Worm (Caenorhabditis elegans) whole organism, L1 larva: Measurements from ENCODE around the gene dpf-2.

Source experiments
- C04F5.9 ChIP-seq: sonication (generic microtip); optimal IDR thresholded peaks from 2 replicates; lab custom pipeline; 2016; ENCODE audit warnings: missing genetic modification characterization, missing compliant biosample characterization
- C16A3.4 ChIP-seq: fragments of 150-350 bp; optimal IDR thresholded peaks from 2 replicates; lab custom pipeline; 2014; ENCODE audit warnings: missing biosample characterization, missing genetic modification characterization
- F16B12.6 ChIP-seq: fragments of 150-350 bp; optimal IDR thresholded peaks from 2 replicates; lab custom pipeline; 2014; ENCODE audit warnings: missing biosample characterization, missing genetic modification characterization
- alr-1 ChIP-seq: fragments of 200-800 bp; sonication (Bioruptor generic); optimal IDR thresholded peaks from 2 replicates; lab custom pipeline; 2018; ENCODE audit warnings: borderline replicate concordance, mild to moderate bottlenecking, missing genetic modification characterization, missing compliant biosample characterization
- aly-2 ChIP-seq: fragments of 150-350 bp; optimal IDR thresholded peaks from 2 replicates; lab custom pipeline; 2014; ENCODE audit warnings: missing biosample characterization, missing genetic modification characterization
- ceh-82 ChIP-seq, 3 experiments: fragments of 150-350 bp in 1 of 3; sonication (generic microtip) in 2 of 3; optimal IDR thresholded peaks; 2 replicates each; lab custom pipeline; 2014 to 2017; ENCODE audit warnings: missing biosample characterization in 3 of 3, missing genetic modification characterization in 3 of 3
- ceh-88 ChIP-seq: fragments of 200-800 bp; sonication (Bioruptor generic); IDR thresholded peaks from 2 replicates; pipeline ENCODE4 v1.3.6; 2022; ENCODE audit warnings: missing genetic modification characterization, missing compliant biosample characterization
- dpl-1 ChIP-seq, 3 experiments: fragments of 150-350 bp in 2 of 3; sonication (generic microtip) in 1 of 3; optimal IDR thresholded peaks; 2 replicates each; lab custom pipeline; 2014 to 2017; ENCODE audit warnings: missing biosample characterization in 3 of 3, missing genetic modification characterization in 3 of 3, missing genetic modification reagents in 3 of 3
- efl-1 ChIP-seq, 4 experiments: fragments of 150-350 bp; optimal IDR thresholded peaks in 3 of 4; peaks in 1 of 4; 1 replicate in 1 of 4; 2 replicates in 3 of 4; lab custom pipeline; 2014; ENCODE audit warnings: missing biosample characterization in 2 of 4, missing genetic modification characterization in 2 of 4, missing genetic modification reagents in 2 of 4
- egl-13 ChIP-seq: sonication (generic microtip); optimal IDR thresholded peaks from 2 replicates; lab custom pipeline; 2016; ENCODE audit warnings: missing genotype, missing genetic modification reagents, missing genetic modification characterization, missing compliant biosample characterization
- elt-2 ChIP-seq: sonication (generic microtip); optimal IDR thresholded peaks from 2 replicates; lab custom pipeline; 2016; ENCODE audit warnings: missing genetic modification characterization, mild to moderate bottlenecking, inconsistent platforms, missing compliant biosample characterization, missing genetic modification reagents
- elt-3 ChIP-seq, 6 experiments: fragments of 150-350 bp in 1 of 6; sonication (generic microtip); optimal IDR thresholded peaks; 2 replicates each; lab custom pipeline; 2017 to 2018; ENCODE audit warnings: missing biosample characterization in 6 of 6, missing genetic modification characterization in 6 of 6, inconsistent platforms in 1 of 6
- fkh-8 ChIP-seq: sonication (generic microtip); optimal IDR thresholded peaks from 2 replicates; lab custom pipeline; 2016; ENCODE audit warnings: mild to moderate bottlenecking, missing genetic modification characterization, missing compliant biosample characterization
- fos-1 ChIP-seq: fragments of 150-350 bp; optimal IDR thresholded peaks from 2 replicates; lab custom pipeline; 2014; ENCODE audit warnings: missing biosample characterization, missing genetic modification characterization
- grh-1 ChIP-seq: fragments of 200-800 bp; sonication (Bioruptor generic); IDR thresholded peaks from 2 replicates; pipeline ENCODE4 v1.3.6; 2022; ENCODE audit warnings: missing genetic modification reagents, missing genetic modification characterization, missing compliant biosample characterization
- irx-1 ChIP-seq: sonication (generic microtip); optimal IDR thresholded peaks from 2 replicates; lab custom pipeline; 2016; ENCODE audit warnings: missing genetic modification characterization, missing compliant biosample characterization
- jun-1 ChIP-seq: fragments of 150-350 bp; optimal IDR thresholded peaks from 2 replicates; lab custom pipeline; 2014; ENCODE audit warnings: missing biosample characterization, missing genetic modification reagents, missing genetic modification characterization
- lin-13 ChIP-seq: fragments of 150-350 bp; optimal IDR thresholded peaks from 2 replicates; lab custom pipeline; 2014; ENCODE audit warnings: missing biosample characterization, missing genetic modification reagents, missing genetic modification characterization
- lin-15B ChIP-seq: fragments of 150-350 bp; sonication (generic microtip); optimal IDR thresholded peaks from 3 replicates; lab custom pipeline; 2014; ENCODE audit warnings: missing biosample characterization, missing genetic modification characterization
- lin-35 ChIP-seq, 2 experiments: fragments of 150-350 bp; optimal IDR thresholded peaks; 2 replicates each; lab custom pipeline; 2014; ENCODE audit warnings: missing biosample characterization in 2 of 2, missing genetic modification characterization in 2 of 2, missing genetic modification reagents in 2 of 2
- lsy-2 ChIP-seq, 2 experiments: fragments of 150-350 bp; optimal IDR thresholded peaks; 2 replicates each; lab custom pipeline; 2014; ENCODE audit warnings: missing biosample characterization in 2 of 2, missing genetic modification characterization in 2 of 2
- mdl-1 ChIP-seq, 2 experiments: fragments of 150-350 bp; optimal IDR thresholded peaks; 2 replicates each; lab custom pipeline; 2014 to 2017; ENCODE audit warnings: missing biosample characterization in 2 of 2, missing genetic modification characterization in 2 of 2, inconsistent platforms in 1 of 2
- mef-2 ChIP-seq: fragments of 150-350 bp; optimal IDR thresholded peaks from 2 replicates; lab custom pipeline; 2014; ENCODE audit warnings: missing biosample characterization, missing genetic modification characterization
- mep-1 ChIP-seq: fragments of 150-350 bp; optimal IDR thresholded peaks from 2 replicates; lab custom pipeline; 2014; ENCODE audit warnings: missing biosample characterization, missing genetic modification characterization
- nhr-12 ChIP-seq: sonication (generic microtip); optimal IDR thresholded peaks from 2 replicates; lab custom pipeline; 2017; ENCODE audit warnings: missing biosample characterization, missing genetic modification characterization
- nhr-237 ChIP-seq: fragments of 150-350 bp; optimal IDR thresholded peaks from 2 replicates; lab custom pipeline; 2014; ENCODE audit warnings: missing biosample characterization, missing genetic modification characterization
- nhr-28 ChIP-seq: fragments of 150-350 bp; optimal IDR thresholded peaks from 2 replicates; lab custom pipeline; 2014; ENCODE audit warnings: missing biosample characterization, missing genetic modification characterization
- nhr-71 ChIP-seq: sonication (generic microtip); optimal IDR thresholded peaks from 2 replicates; lab custom pipeline; 2016; ENCODE audit warnings: mild to moderate bottlenecking, missing genetic modification characterization, moderate library complexity, missing compliant biosample characterization
- nhr-76 ChIP-seq: sonication (generic microtip); optimal IDR thresholded peaks from 2 replicates; lab custom pipeline; 2017; ENCODE audit warnings: missing biosample characterization, missing genetic modification characterization
- nhr-84 ChIP-seq: sonication (generic microtip); optimal IDR thresholded peaks from 2 replicates; lab custom pipeline; 2017; ENCODE audit warnings: missing biosample characterization, missing genetic modification characterization
- nhr-85 ChIP-seq: sonication (generic microtip); peaks from one replicate; lab custom pipeline; 2016; ENCODE audit warnings: missing genetic modification characterization, inconsistent platforms, missing compliant biosample characterization
- pax-3 ChIP-seq: fragments of 200-800 bp; sonication (Bioruptor generic); optimal IDR thresholded peaks from 2 replicates; lab custom pipeline; 2018; ENCODE audit warnings: mild to moderate bottlenecking, missing genetic modification characterization, moderate library complexity, missing compliant biosample characterization
- rnt-1 ChIP-seq: sonication (generic microtip); optimal IDR thresholded peaks from 2 replicates; lab custom pipeline; 2016; ENCODE audit warnings: mild to moderate bottlenecking, missing genetic modification characterization, moderate library complexity, missing compliant biosample characterization
- snpc-4 ChIP-seq: fragments of 150-350 bp; optimal IDR thresholded peaks from 2 replicates; lab custom pipeline; 2014; ENCODE audit warnings: missing biosample characterization, missing genetic modification characterization
- snu-23 ChIP-seq: sonication (generic microtip); optimal IDR thresholded peaks from 2 replicates; lab custom pipeline; 2016; ENCODE audit warnings: missing genetic modification characterization, missing compliant biosample characterization
- swsn-7 ChIP-seq: sonication (generic microtip); optimal IDR thresholded peaks from 2 replicates; lab custom pipeline; 2016; ENCODE audit warnings: missing genetic modification characterization, missing compliant biosample characterization
- tlp-1 ChIP-seq: fragments of 150-350 bp; optimal IDR thresholded peaks from 2 replicates; lab custom pipeline; 2014; ENCODE audit warnings: missing biosample characterization, missing genetic modification characterization
- unc-130 ChIP-seq: fragments of 150-350 bp; optimal IDR thresholded peaks from 2 replicates; lab custom pipeline; 2017; ENCODE audit warnings: missing biosample characterization, missing genetic modification characterization, inconsistent platforms
- unc-86 ChIP-seq: sonication (generic microtip); optimal IDR thresholded peaks from 2 replicates; lab custom pipeline; 2016; ENCODE audit warnings: missing genetic modification characterization, missing compliant biosample characterization
- unc-98 ChIP-seq: fragments of 200-800 bp; sonication (Bioruptor generic); IDR thresholded peaks from 2 replicates; pipeline ENCODE4 v1.3.6; 2022; ENCODE audit warnings: missing genetic modification characterization, missing compliant biosample characterization
- vab-15 ChIP-seq: sonication (generic microtip); optimal IDR thresholded peaks from 2 replicates; lab custom pipeline; 2017; ENCODE audit warnings: missing genotype, mild to moderate bottlenecking, missing genetic modification characterization, missing compliant biosample characterization

The dpf-2 gene

DNA sequence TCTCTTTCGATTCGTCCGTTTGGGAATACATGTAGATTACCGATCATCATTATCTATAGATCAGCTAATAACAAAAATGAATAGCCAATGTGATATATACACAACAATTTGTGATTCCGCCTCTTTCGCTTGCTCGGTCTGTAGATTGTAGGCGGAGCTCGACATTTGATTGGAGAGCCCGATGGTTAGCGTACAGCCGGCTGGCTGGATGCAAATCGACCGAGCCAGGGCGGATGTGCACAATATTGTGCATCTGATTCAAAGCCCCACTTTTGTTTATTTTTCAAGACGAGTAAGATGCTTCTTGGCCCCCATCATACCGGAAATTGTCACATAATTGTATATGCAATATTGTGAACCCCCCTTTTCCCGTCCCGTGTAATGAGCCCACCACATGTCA is 30.1 kb downstream of the dpf-2 start, which contains the start of gene dmd-4:
dmd-4 (minus strand) TSS at position 101 of the 400 bp plus-strand sequence.
- TF ChIP-seq unc-98 (GFP tag; lab: Robert Waterston, UW) (no peak), snpc-4 (no peak), unc-86 (tag; lab: Kevin White, UChicago) (no peak)

DNA sequence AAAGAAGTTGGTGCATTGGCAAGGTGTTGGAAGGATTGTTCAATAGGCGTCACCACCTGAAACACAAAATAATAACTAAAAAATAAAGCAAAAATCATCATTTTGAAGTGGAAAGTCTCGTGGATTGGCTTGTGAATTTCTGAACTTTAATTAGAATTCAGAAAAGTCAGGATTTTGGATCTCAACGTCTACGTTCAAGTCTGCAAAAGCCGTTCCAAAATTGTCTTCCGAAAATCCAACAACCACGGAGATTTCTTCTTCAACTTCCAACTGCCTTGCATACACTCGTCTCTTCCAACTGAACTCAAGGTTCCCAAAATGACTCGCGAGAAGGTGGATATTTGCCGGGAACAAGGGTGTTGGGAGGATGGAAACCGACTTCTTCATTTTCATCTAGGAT is 34.1 kb downstream of the dpf-2 start, which contains the start of gene C27C12.3:
C27C12.3 (minus strand) TSS at position 101 of the 400 bp plus-strand sequence.
- TF ChIP-seq lin-13 (no peak), mef-2 (tag; lab: Kevin White, UChicago) (no peak), nhr-237 (tag; lab: Kevin White, UChicago) (no peak), elt-3 (tag; optimal IDR thresholded peaks at IDR 0.05; lab: Kevin White, UChicago) (no peak), nhr-76 (tag; lab: Kevin White, UChicago) (no peak), pax-3 (tag; lab: Kevin White, UChicago) (no peak), vab-15 (tag; lab: Kevin White, UChicago) (no peak), nhr-71 (tag; lab: Kevin White, UChicago) (no peak), nhr-84 (tag; lab: Kevin White, UChicago) (no peak)

DNA sequence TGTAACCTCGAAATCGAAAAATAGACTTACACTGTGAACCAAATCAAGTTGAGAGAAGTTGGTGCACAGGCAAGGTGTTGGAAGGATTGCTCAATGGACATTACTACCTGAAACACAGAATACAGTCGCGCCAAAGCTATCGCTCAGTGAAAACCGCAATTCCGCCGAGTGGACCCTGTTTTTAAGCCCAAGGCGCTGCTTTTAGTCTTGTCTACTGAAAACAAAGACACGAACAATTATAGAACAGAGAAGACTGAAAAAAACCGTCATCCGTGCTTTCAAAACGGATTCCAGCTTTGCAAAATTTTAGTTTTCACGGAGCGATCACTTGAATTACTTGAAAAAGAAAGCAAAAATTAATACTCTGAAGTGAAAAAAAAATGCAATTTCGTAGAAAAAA is 36.6 kb downstream of the dpf-2 start, which contains the start of gene F31F6.1:
F31F6.1 (minus strand) TSS at position 101 of the 400 bp plus-strand sequence.
- no peak for TF ChIP-seq nhr-85 (tag; lab: Kevin White, UChicago)
- no peak for TF ChIP-seq rnt-1
- no peak for TF ChIP-seq dpl-1 (GFP tag; optimal IDR thresholded peaks at IDR 0.05; lab: Kevin White, UChicago)
- TF ChIP-seq, all 84 proteins: peak for 0

DNA sequence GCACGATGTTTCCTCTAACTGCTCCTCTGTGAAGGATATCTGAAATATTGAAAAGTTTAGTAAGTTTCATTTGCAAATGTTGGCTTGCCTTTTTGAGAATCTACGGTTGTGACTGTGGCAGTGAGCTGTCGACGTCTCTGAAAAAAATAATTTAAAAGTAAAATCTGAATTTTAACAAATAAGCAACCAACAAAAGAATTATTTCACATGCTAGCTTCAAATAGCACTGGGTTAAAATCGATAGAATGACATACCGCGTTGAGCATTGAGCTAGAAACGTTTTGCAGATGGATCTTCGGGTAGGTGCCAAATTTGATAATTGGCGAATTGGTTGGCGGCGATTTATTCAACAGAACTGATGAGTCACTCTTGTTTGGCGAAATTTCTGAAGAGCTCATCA is 40.1 kb downstream of the dpf-2 start, which contains the start of gene F31F6.2:
F31F6.2 (minus strand) TSS at position 101 of the 400 bp plus-strand sequence.
- TF ChIP-seq tlp-1 (tag; lab: Kevin White, UChicago) (no peak), mdl-1 (tag; optimal IDR thresholded peaks at IDR 0.05; lab: Kevin White, UChicago) (no peak), ceh-88 (GFP tag; lab: Robert Waterston, UW) (no peak), fkh-8 (tag; lab: Kevin White, UChicago) (no peak), swsn-7 (no peak), F16B12.6 (no peak), alr-1 (tag; lab: Kevin White, UChicago) (no peak), C16A3.4 (no peak), lin-35 (GFP tag; optimal IDR thresholded peaks at IDR 0.05; lab: Kevin White, UChicago) (no peak), fos-1 (tag; lab: Kevin White, UChicago) (no peak), elt-2 (no peak), nhr-28 (tag; lab: Kevin White, UChicago) (no peak), snu-23 (GFP tag; lab: Kevin White, UChicago) (no peak)

DNA sequence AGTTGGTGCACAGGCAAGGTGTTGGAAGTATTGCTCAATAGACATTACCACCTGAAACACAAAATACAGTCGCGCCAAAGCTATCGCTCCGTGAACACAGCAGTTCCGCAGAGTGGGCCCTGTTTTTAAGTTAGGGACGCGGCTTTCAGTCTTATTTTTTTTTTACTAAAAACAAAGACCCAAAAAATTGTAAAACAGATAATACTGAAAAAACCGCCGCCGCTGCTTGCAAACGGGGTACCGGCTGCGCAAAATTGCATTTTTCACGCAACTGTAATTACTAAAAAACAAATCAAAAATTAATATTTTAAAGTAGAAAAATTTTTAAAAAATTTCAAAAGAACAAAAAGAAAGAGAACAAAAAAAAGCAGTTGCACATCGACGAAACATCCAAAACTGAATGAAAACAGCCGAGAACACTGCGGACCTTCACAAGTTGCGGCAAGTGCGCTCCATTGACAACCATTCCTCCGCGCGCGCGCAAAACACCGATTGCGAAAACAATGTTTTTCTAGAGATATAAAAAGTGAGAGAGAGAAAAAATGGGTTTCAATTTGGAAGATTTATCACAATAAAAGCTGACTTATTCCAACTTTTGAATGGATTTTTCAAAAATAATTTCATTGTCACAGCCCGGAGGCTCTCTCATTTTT is 41.3 kb downstream of the dpf-2 start, which contains the start of gene F31F6.3:
F31F6.3 (minus strand) TSS at position 51 of the 653 bp plus-strand sequence.
- TF ChIP-seq unc-98 (GFP tag; lab: Robert Waterston, UW) (no peak), irx-1 (no peak), egl-13 (tag; lab: Kevin White, UChicago) (no peak), dpl-1 (GFP tag; optimal IDR thresholded peaks at IDR 0.05; lab: Kevin White, UChicago) (no peak), grh-1 (GFP tag; lab: Robert Waterston, UW) (no peak)

DNA sequence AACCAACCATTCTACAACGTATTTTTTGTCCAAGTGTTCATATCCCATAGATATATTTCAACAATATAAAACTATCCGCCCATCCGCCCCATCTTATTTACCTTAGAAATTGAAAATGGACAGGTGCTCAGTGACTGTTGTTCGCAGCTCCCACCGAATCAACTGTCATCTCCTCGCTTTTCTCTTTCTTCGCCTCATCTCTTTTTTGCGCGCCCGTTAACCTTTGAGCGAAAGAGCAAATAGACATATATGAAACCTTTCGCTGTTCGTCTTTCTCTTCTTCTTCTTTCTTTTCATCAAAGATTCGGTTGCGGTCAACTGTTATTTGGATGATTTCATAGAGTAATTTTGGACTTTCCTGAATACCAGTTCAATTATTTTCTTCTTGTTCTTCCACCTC is 44.0 kb downstream of the dpf-2 start, which contains the start of gene sssh-1:
sssh-1 (plus strand) TSS at position 301 of the 400 bp plus-strand sequence.
- TF ChIP-seq rnt-1, result no peak
- no peak for TF ChIP-seq nhr-71 (tag; lab: Kevin White, UChicago)
- TF ChIP-seq C04F5.9, result no peak
- TF ChIP-seq nhr-12 (tag; lab: Kevin White, UChicago), result no peak
- no peak for TF ChIP-seq lsy-2 (tag; optimal IDR thresholded peaks at IDR 0.05; lab: Kevin White, UChicago)
- no peak for TF ChIP-seq lin-15B (tag; lab: Kevin White, UChicago)
- no peak for TF ChIP-seq fkh-8 (tag; lab: Kevin White, UChicago)
- no peak for TF ChIP-seq unc-86 (tag; lab: Kevin White, UChicago)
- no peak for TF ChIP-seq mep-1 (tag; lab: Kevin White, UChicago)
- no peak for TF ChIP-seq ceh-82 (tag; optimal IDR thresholded peaks at IDR 0.05; lab: Kevin White, UChicago)
- TF ChIP-seq jun-1 (tag; lab: Kevin White, UChicago), result no peak
- no peak for TF ChIP-seq efl-1 (optimal IDR thresholded peaks at IDR 0.05; lab: Kevin White, UChicago)
- TF ChIP-seq efl-1 (GFP tag; optimal IDR thresholded peaks at IDR 0.05 in 1 of 2; lab: Kevin White, UChicago), result no peak
- TF ChIP-seq unc-130 (tag; lab: Kevin White, UChicago), result no peak
- no peak for TF ChIP-seq aly-2 (tag; lab: Kevin White, UChicago)
- TF ChIP-seq, all 84 proteins: peak for 0
